Fruit fly (Drosophila melanogaster): Measurements from ENCODE around the gene RnpS1.

The RnpS1 gene

dm6 chr3R:9563240-9563992, 11.6 kb downstream of the RnpS1 start, which contains the start of the genes CG9393 and Vps45 (continued):
- TF ChIP-seq CG16815 (GFP tag; optimal IDR thresholded peaks at IDR 0.05) (peak; percentile 3), dan (GFP tag; IDR thresholded peaks at IDR 0.05) (no peak), lilli (GFP tag; optimal IDR thresholded peaks at IDR 0.05) (peak; percentile 84), CG11456 (GFP tag; IDR thresholded peaks at IDR 0.05) (no peak), org-1 (GFP tag; optimal IDR thresholded peaks at IDR 0.05) (no peak), CG9609 (GFP tag; optimal IDR thresholded peaks at IDR 0.05) (peak; percentile 32), CG2889 (GFP tag; IDR thresholded peaks at IDR 0.05) (0 out of 3 replicates have a peak, but pooled peaks have one; percentile 4), esg (GFP tag; conservative IDR thresholded peaks at IDR 0.05) (peak; percentile 50; the same call in 1 of the 2 replicates), gcm2 (GFP tag; optimal IDR thresholded peaks at IDR 0.05) (no peak), CG12155 (GFP tag; optimal IDR thresholded peaks at IDR 0.05) (peak; percentile 63), MTF-1 (GFP tag; optimal IDR thresholded peaks at IDR 0.05; ENCODE audit: borderline replicate concordance) (no peak), CG6791 (GFP tag; IDR thresholded peaks at IDR 0.05; ENCODE audit: partially characterized antibody) (peak; percentile 91), pfk (GFP tag; optimal IDR thresholded peaks at IDR 0.05) (no peak), ftz-f1 (GFP tag; optimal IDR thresholded peaks at IDR 0.05) (no peak), CG14050 (GFP tag; IDR thresholded peaks at IDR 0.05) (no peak), CG18011 (GFP tag; optimal IDR thresholded peaks at IDR 0.05) (peak; percentile 25), Mes4 (GFP tag; optimal IDR thresholded peaks at IDR 0.05) (peak; percentile 2), D19B (GFP tag; optimal IDR thresholded peaks at IDR 0.05) (no peak), ind (GFP tag; optimal IDR thresholded peaks at IDR 0.05) (peak; percentile 74), CG3163 (GFP tag; optimal IDR thresholded peaks at IDR 0.05) (peak; percentile 35), CG5953 (GFP tag; IDR thresholded peaks at IDR 0.05) (no peak), ac (GFP tag; optimal IDR thresholded peaks at IDR 0.05) (no peak), odd (GFP tag; optimal IDR thresholded peaks at IDR 0.05) (no peak), CG14965 (GFP tag; optimal IDR thresholded peaks at IDR 0.05; ENCODE audit: borderline replicate concordance) (no peak), CG11398 (GFP tag; optimal IDR thresholded peaks at IDR 0.05) (peak; percentile 33), Lpt (GFP tag; optimal IDR thresholded peaks at IDR 0.05) (no peak), CG17328 (GFP tag; IDR thresholded peaks at IDR 0.05) (0 out of 2 replicates have a peak, but pooled peaks have one; percentile 35), CG15514 (GFP tag; optimal IDR thresholded peaks at IDR 0.05) (peak; percentile 67), Deaf1 (tag; optimal IDR thresholded peaks at IDR 0.05) (no peak), Sox100B (GFP tag; optimal IDR thresholded peaks at IDR 0.05) (no peak), Ssrp (tag; optimal IDR thresholded peaks at IDR 0.05) (peak; percentile 47), CG4707 (GFP tag; optimal IDR thresholded peaks at IDR 0.05) (no peak), usp (GFP tag; optimal IDR thresholded peaks at IDR 0.05) (no peak), CG4854 (GFP tag; optimal IDR thresholded peaks at IDR 0.05) (peak; percentile 43), NK7.1 (GFP tag; optimal IDR thresholded peaks at IDR 0.05) (no peak), CG15696 (tag; optimal IDR thresholded peaks at IDR 0.05) (peak; percentile 60), Myb (GFP tag; optimal IDR thresholded peaks at IDR 0.05) (peak; percentile 72), CG12769 (tag; optimal IDR thresholded peaks at IDR 0.05) (no peak), Hr3 (GFP tag; optimal IDR thresholded peaks at IDR 0.05) (peak; percentile 69), zfh2 (GFP tag; optimal IDR thresholded peaks at IDR 0.05) (peak; percentile 79), zen (tag; optimal IDR thresholded peaks at IDR 0.05) (peak; percentile 51), cwo (GFP tag; optimal IDR thresholded peaks at IDR 0.05) (peak; percentile 8), pan (optimal IDR thresholded peaks at IDR 0.05) (no peak), pan (GFP tag; optimal IDR thresholded peaks at IDR 0.05 in 1 of 2, IDR thresholded peaks at IDR 0.05 in 1 of 2) (peak in 1 of 2 experiments; percentile 32), CG16813 (GFP tag; IDR thresholded peaks at IDR 0.05; ENCODE audit: partially characterized antibody) (peak; percentile 95), chn (GFP tag; optimal IDR thresholded peaks at IDR 0.05) (peak; percentile 83), CG14441 (GFP tag; IDR thresholded peaks at IDR 0.05) (peak; percentile 39; the same call in 1 of the 2 replicates), phol (tag; optimal IDR thresholded peaks at IDR 0.05) (peak; percentile 76), CG12744 (GFP tag; optimal IDR thresholded peaks at IDR 0.05) (peak; percentile 50)
